Fruit fly (Drosophila melanogaster) Kc167 (cell line): ENCODE data around the gene TfIIA-L.

Source experiments
- Myc ChIP-seq: fragments of >200 bp; optimal IDR thresholded peaks from 2 replicates; lab custom pipeline; 2017; ENCODE audit warnings: missing external identifiers
- Sin3A ChIP-seq: fragments of >200 bp; optimal IDR thresholded peaks from 2 replicates; lab custom pipeline; 2018; ENCODE audit warnings: missing external identifiers
- h ChIP-seq: fragments of >200 bp; optimal IDR thresholded peaks from 3 replicates; lab custom pipeline; 2018; ENCODE audit warnings: missing external identifiers
- insv ChIP-seq: fragments of >200 bp; optimal IDR thresholded peaks from 3 replicates; lab custom pipeline; 2018; ENCODE audit warnings: missing external identifiers
- psq ChIP-seq: fragments of >200 bp; optimal IDR thresholded peaks from 2 replicates; lab custom pipeline; 2017; ENCODE audit warnings: missing external identifiers
- ttk ChIP-seq: sonication (Bioruptor generic); optimal IDR thresholded peaks from 2 replicates; lab custom pipeline; 2017; ENCODE audit warnings: missing external identifiers

TfIIA-L gene

dm6 chr3R:27288202-27289135, 37.6 kb downstream of the TfIIA-L start, which contains the start of the genes bigmax and Hmu:
Gene bigmax, minus strand, starts transcription at chr3R:27288526.
Gene Hmu, plus strand, starts transcription at chr3R:27288769.
- no peak for TF ChIP-seq h (lab: Kevin White, UChicago)
- TF ChIP-seq Myc (lab: Kevin White, UChicago): no peak
- peak; percentile 38 for TF ChIP-seq Sin3A (lab: Kevin White, UChicago)

dm6 chr3R:27289638-27290037, 38.7 kb downstream of the TfIIA-L start:
- no peak for TF ChIP-seq insv
- TF ChIP-seq Myc (lab: Kevin White, UChicago): no peak

dm6 chr3R:27292159-27292880, 41.4 kb downstream of the TfIIA-L start, which contains the start of gene CG3348:
Gene CG3348, minus strand, starts transcription at chr3R:27292209.
- TF ChIP-seq psq (lab: Kevin White, UChicago): no peak
- TF ChIP-seq Sin3A (lab: Kevin White, UChicago): no peak
- TF ChIP-seq ttk: no peak
- no peak for TF ChIP-seq Myc (lab: Kevin White, UChicago)
- no peak for TF ChIP-seq insv
- TF ChIP-seq h (lab: Kevin White, UChicago): no peak

dm6 chr3R:27293065-27293464, 42.2 kb downstream of the TfIIA-L start:
- TF ChIP-seq h (lab: Kevin White, UChicago): no peak
- no peak for TF ChIP-seq psq (lab: Kevin White, UChicago)
- TF ChIP-seq Myc (lab: Kevin White, UChicago): no peak
- no peak for TF ChIP-seq Sin3A (lab: Kevin White, UChicago)
- TF ChIP-seq ttk: no peak
- TF ChIP-seq insv: no peak

DNA sequence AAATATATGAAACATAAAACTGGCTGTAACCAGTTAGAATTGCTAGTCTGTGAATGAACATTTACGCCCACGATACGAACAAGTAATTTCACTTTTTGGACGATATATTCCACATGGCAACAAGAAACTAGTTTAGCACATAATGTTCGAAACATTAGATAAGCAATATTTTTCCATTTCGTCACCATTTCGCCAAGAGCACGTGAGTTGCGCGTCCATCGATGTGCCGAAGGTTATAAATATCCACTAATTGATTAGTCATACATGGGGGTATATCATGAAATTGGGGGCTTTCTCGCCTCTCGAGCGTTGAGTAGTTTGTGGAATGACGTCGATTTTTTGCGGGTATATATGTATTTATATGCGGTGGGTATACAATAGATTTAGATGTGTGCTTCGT, 43.2 kb downstream of the TfIIA-L start:
- no peak for TF ChIP-seq h (lab: Kevin White, UChicago)
- TF ChIP-seq insv: no peak
- TF ChIP-seq psq (lab: Kevin White, UChicago): no peak
- TF ChIP-seq Sin3A (lab: Kevin White, UChicago): no peak
- TF ChIP-seq ttk: no peak
- no peak for TF ChIP-seq Myc (lab: Kevin White, UChicago)
